Fruit fly (Drosophila melanogaster) whole organism, pupa: ENCODE results near the gene CG16775.

Experiments
- CG10348 ChIP-seq: fragments of 200-800 bp; sonication (Bioruptor generic); IDR thresholded peaks from 2 replicates; pipeline ENCODE4 v1.3.6; 2022; ENCODE audit warnings: missing biosample characterization, missing genetic modification characterization
- CG8159 ChIP-seq: fragments of 200-800 bp; sonication (Bioruptor generic); optimal IDR thresholded peaks from 3 replicates; lab custom pipeline; 2018; ENCODE audit warnings: missing biosample characterization, mild to moderate bottlenecking, missing genetic modification characterization, moderate library complexity
- gl ChIP-seq: fragments of 200-800 bp; sonication (Bioruptor generic); optimal IDR thresholded peaks from 2 replicates; lab custom pipeline; 2018; ENCODE audit warnings: missing biosample characterization, mild to moderate bottlenecking, missing genetic modification characterization

- TF ChIP-seq CG8159, result no peak
- no peak for TF ChIP-seq gl
- no peak for TF ChIP-seq CG10348 (GFP tag; lab: Robert Waterston, UW)
Measured at dm6 chr3L:17902621-17903020, 16.2 kb upstream of the CG16775 start.
